Fruit fly (Drosophila melanogaster) whole organism, embryonic: ENCODE results near the gene Cyp28c1.

ENCODE experiments used
- Atf3 ChIP-seq: fragments of 200-800 bp; sonication (Bioruptor generic); optimal IDR thresholded peaks from 3 replicates; lab custom pipeline; 2016; ENCODE audit warnings: missing biosample characterization, missing genetic modification characterization
- Bgb ChIP-seq: fragments of 200-800 bp; sonication (Bioruptor generic); IDR thresholded peaks from 2 replicates; pipeline ENCODE4 v1.3.6; 2022; ENCODE audit warnings: missing biosample characterization, missing genetic modification characterization; ENCODE audit not compliant: partially characterized antibody
- CG10462 ChIP-seq: fragments of 200-800 bp; sonication (Bioruptor generic); optimal IDR thresholded peaks from 2 replicates; lab custom pipeline; 2016; ENCODE audit warnings: missing biosample characterization, missing genetic modification characterization
- CG11085 ChIP-seq: fragments of 200-800 bp; sonication (Bioruptor generic); IDR thresholded peaks from 2 replicates; pipeline ENCODE4 v1.3.6; 2022; ENCODE audit warnings: missing biosample characterization, missing genetic modification characterization
- CG11723 ChIP-seq: fragments of 200-800 bp; sonication (Bioruptor generic); optimal IDR thresholded peaks from 2 replicates; lab custom pipeline; 2017; ENCODE audit warnings: missing biosample characterization, mild to moderate bottlenecking, missing genetic modification characterization
- CG13775 ChIP-seq: fragments of 200-800 bp; sonication (Bioruptor generic); optimal IDR thresholded peaks from 3 replicates; lab custom pipeline; 2017; ENCODE audit warnings: missing biosample characterization, mild to moderate bottlenecking, missing genetic modification characterization
- CG14710 ChIP-seq: fragments of 200-800 bp; sonication (Bioruptor generic); optimal IDR thresholded peaks from 3 replicates; lab custom pipeline; 2019; ENCODE audit warnings: missing biosample characterization, mild to moderate bottlenecking, missing genetic modification characterization, moderate library complexity
- CG15696 ChIP-seq: fragments of 200-800 bp; sonication (Bioruptor generic); optimal IDR thresholded peaks from 2 replicates; lab custom pipeline; 2019; ENCODE audit warnings: missing biosample characterization, mild to moderate bottlenecking, missing genetic modification characterization, moderate library complexity
- CG17385 ChIP-seq: fragments of 200-800 bp; sonication (Bioruptor generic); optimal IDR thresholded peaks from 3 replicates; lab custom pipeline; 2018; ENCODE audit warnings: missing biosample characterization, mild to moderate bottlenecking, missing genetic modification characterization
- CG2678 ChIP-seq: fragments of 200-800 bp; sonication (Bioruptor generic); optimal IDR thresholded peaks from 3 replicates; lab custom pipeline; 2019; ENCODE audit warnings: missing biosample characterization, mild to moderate bottlenecking, missing genetic modification characterization, moderate library complexity
- CG32767 ChIP-seq: fragments of 200-800 bp; sonication (Bioruptor generic); IDR thresholded peaks from 2 replicates; pipeline ENCODE4 v1.3.6; 2022; ENCODE audit warnings: missing biosample characterization, missing genetic modification characterization
- CG3726 ChIP-seq: fragments of 200-800 bp; sonication (Bioruptor generic); IDR thresholded peaks from 3 replicates; pipeline ENCODE4, ENCODE4 v1.3.6; 2022; ENCODE audit warnings: missing biosample characterization, missing genetic modification characterization
- CG3838 ChIP-seq: fragments of 200-800 bp; sonication (Bioruptor generic); optimal IDR thresholded peaks from 3 replicates; lab custom pipeline; 2016; ENCODE audit warnings: missing biosample characterization, missing genetic modification characterization
- CG6689 ChIP-seq: fragments of 200-800 bp; sonication (Bioruptor generic); IDR thresholded peaks from 2 replicates; pipeline ENCODE4 v1.3.6; 2022; ENCODE audit warnings: missing biosample characterization, missing genetic modification characterization
- CG7372 ChIP-seq: fragments of 200-800 bp; sonication (Bioruptor generic); IDR thresholded peaks from 2 replicates; pipeline ENCODE4 v1.3.6; 2022; ENCODE audit warnings: missing biosample characterization, missing genetic modification characterization
- CG7556 ChIP-seq: fragments of 200-800 bp; sonication (Bioruptor generic); optimal IDR thresholded peaks from 2 replicates; lab custom pipeline; 2017; ENCODE audit warnings: missing biosample characterization, mild to moderate bottlenecking, missing genetic modification characterization
- CG7745 ChIP-seq: fragments of 200-800 bp; sonication (Bioruptor generic); optimal IDR thresholded peaks from 2 replicates; lab custom pipeline; 2018; ENCODE audit warnings: missing biosample characterization, mild to moderate bottlenecking, missing genetic modification characterization, moderate library complexity
- CG9215 ChIP-seq: fragments of 200-800 bp; sonication (Bioruptor generic); IDR thresholded peaks from 2 replicates; pipeline ENCODE4 v1.3.6; 2022; ENCODE audit warnings: missing biosample characterization, missing genetic modification characterization
- Dip3 ChIP-seq: fragments of 200-800 bp; sonication (Bioruptor generic); optimal IDR thresholded peaks from 3 replicates; lab custom pipeline; 2016; ENCODE audit warnings: missing biosample characterization, missing genetic modification characterization
- Dll ChIP-seq: fragments of 200-800 bp; sonication (Bioruptor generic); IDR thresholded peaks from 4 replicates; pipeline ENCODE4 v1.3.6; 2022; ENCODE audit warnings: missing biosample characterization, missing genetic modification characterization; ENCODE audit not compliant: partially characterized antibody
- Dref ChIP-seq: fragments of 200-800 bp; sonication (Bioruptor generic); IDR thresholded peaks from 2 replicates; pipeline ENCODE4 v1.3.6; 2022; ENCODE audit warnings: missing biosample characterization, missing genetic modification characterization
- H2.0 ChIP-seq: fragments of 200-800 bp; sonication (Bioruptor generic); IDR thresholded peaks from 2 replicates; pipeline ENCODE4 v1.3.6; 2022; ENCODE audit warnings: missing biosample characterization, missing genetic modification characterization
- Hr51 ChIP-seq, 2 experiments: fragments of 200-800 bp; sonication (Bioruptor generic); optimal IDR thresholded peaks; 2 replicates in 1 of 2; 3 replicates in 1 of 2; lab custom pipeline; 2016 to 2018; ENCODE audit warnings: missing biosample characterization in 2 of 2, missing genetic modification characterization in 2 of 2, mild to moderate bottlenecking in 1 of 2, moderate library complexity in 1 of 2
- Kr ChIP-seq: fragments of 200-800 bp; sonication (Bioruptor generic); optimal IDR thresholded peaks from 2 replicates; lab custom pipeline; 2017; ENCODE audit warnings: missing biosample characterization, mild to moderate bottlenecking, missing genetic modification characterization
- Oaz ChIP-seq: fragments of 200-800 bp; sonication (Bioruptor generic); IDR thresholded peaks from 2 replicates; pipeline ENCODE4 v1.3.6; 2022; ENCODE audit warnings: missing biosample characterization, missing genetic modification characterization
- Sry-β ChIP-seq: fragments of 200-800 bp; sonication (Bioruptor generic); optimal IDR thresholded peaks from 2 replicates; lab custom pipeline; 2018; ENCODE audit warnings: missing biosample characterization, mild to moderate bottlenecking, missing genetic modification characterization, moderate library complexity
- bbx ChIP-seq: fragments of 200-800 bp; sonication (Bioruptor generic); IDR thresholded peaks from 2 replicates; pipeline ENCODE4 v1.3.6; 2022; ENCODE audit warnings: missing biosample characterization, missing genetic modification characterization; ENCODE audit not compliant: partially characterized antibody
- btn ChIP-seq: fragments of 200-800 bp; sonication (Bioruptor generic); optimal IDR thresholded peaks from 2 replicates; lab custom pipeline; 2016; ENCODE audit warnings: missing biosample characterization, missing genetic modification characterization
- chif ChIP-seq, 2 experiments: fragments of 200-800 bp; sonication (Bioruptor generic); optimal IDR thresholded peaks; 3 replicates each; lab custom pipeline; 2016; ENCODE audit warnings: missing biosample characterization in 2 of 2, missing genetic modification characterization in 2 of 2
- crp ChIP-seq, 2 experiments: fragments of 200-800 bp; sonication (Bioruptor generic); optimal IDR thresholded peaks; 2 replicates in 1 of 2; 3 replicates in 1 of 2; lab custom pipeline; 2017; ENCODE audit warnings: missing biosample characterization in 2 of 2, missing genetic modification characterization in 2 of 2, mild to moderate bottlenecking in 1 of 2, moderate library complexity in 1 of 2
- disco-r ChIP-seq: fragments of 200-800 bp; sonication (Bioruptor generic); optimal IDR thresholded peaks from 2 replicates; lab custom pipeline; 2016; ENCODE audit warnings: missing biosample characterization, missing genetic modification characterization
- emc ChIP-seq: fragments of 200-800 bp; sonication (Bioruptor generic); optimal IDR thresholded peaks from 2 replicates; lab custom pipeline; 2016; ENCODE audit warnings: missing biosample characterization, missing genetic modification characterization
- fd3F ChIP-seq: fragments of 200-800 bp; sonication (Bioruptor generic); optimal IDR thresholded peaks from 2 replicates; lab custom pipeline; 2018; ENCODE audit warnings: missing biosample characterization, mild to moderate bottlenecking, missing genetic modification characterization, moderate library complexity
- gcm ChIP-seq: fragments of 200-800 bp; sonication (Bioruptor generic); optimal IDR thresholded peaks from 2 replicates; lab custom pipeline; 2019; ENCODE audit warnings: missing biosample characterization, mild to moderate bottlenecking, missing genetic modification characterization, moderate library complexity
- gem ChIP-seq: fragments of 200-800 bp; sonication (Bioruptor generic); optimal IDR thresholded peaks from 2 replicates; lab custom pipeline; 2019; ENCODE audit warnings: missing biosample characterization, mild to moderate bottlenecking, missing genetic modification characterization, moderate library complexity
- gfzf ChIP-seq: fragments of 200-800 bp; sonication (Bioruptor generic); optimal IDR thresholded peaks from 2 replicates; lab custom pipeline; 2016; ENCODE audit warnings: missing biosample characterization, mild to moderate bottlenecking, missing genetic modification characterization, moderate library complexity
- grn ChIP-seq: fragments of 200-800 bp; sonication (Bioruptor generic); optimal IDR thresholded peaks from 3 replicates; lab custom pipeline; 2017; ENCODE audit warnings: missing biosample characterization, missing genetic modification characterization
- gro ChIP-seq: fragments of 200-800 bp; sonication (Bioruptor generic); optimal IDR thresholded peaks from 2 replicates; lab custom pipeline; 2016; ENCODE audit warnings: missing biosample characterization, missing genetic modification characterization
- gsb ChIP-seq: fragments of 200-800 bp; sonication (Bioruptor generic); IDR thresholded peaks from 2 replicates; pipeline ENCODE4 v1.3.6; 2022; ENCODE audit warnings: missing biosample characterization, missing genetic modification characterization
- gt ChIP-seq: fragments of 200-800 bp; sonication (Bioruptor generic); IDR thresholded peaks from 2 replicates; pipeline ENCODE4 v1.3.6; 2022; ENCODE audit warnings: missing biosample characterization, missing genetic modification characterization
- h ChIP-seq: fragments of >200 bp; optimal IDR thresholded peaks from 2 replicates; lab custom pipeline; 2017
- klu ChIP-seq: fragments of 200-800 bp; sonication (Bioruptor generic); IDR thresholded peaks from 2 replicates; pipeline ENCODE4 v1.3.6; 2022; ENCODE audit warnings: missing biosample characterization, missing genetic modification characterization
- lbe ChIP-seq: fragments of 200-800 bp; sonication (Bioruptor generic); optimal IDR thresholded peaks from 2 replicates; lab custom pipeline; 2016; ENCODE audit warnings: missing biosample characterization, mild to moderate bottlenecking, missing genetic modification characterization
- lola ChIP-seq, 3 experiments: fragments of >200 bp in 2 of 3; fragments of 200-800 bp in 1 of 3; sonication (Bioruptor generic) in 1 of 3; optimal IDR thresholded peaks; 2 replicates each; lab custom pipeline; 2017 to 2019; ENCODE audit warnings: missing biosample characterization in 3 of 3, missing genetic modification characterization in 3 of 3, mild to moderate bottlenecking in 1 of 3, moderate library complexity in 1 of 3
- nerfin-1 ChIP-seq: fragments of 200-800 bp; sonication (Bioruptor generic); optimal IDR thresholded peaks from 3 replicates; lab custom pipeline; 2019; ENCODE audit warnings: missing biosample characterization, mild to moderate bottlenecking, missing genetic modification characterization, moderate library complexity
- sim ChIP-seq: fragments of 200-800 bp; sonication (Bioruptor generic); IDR thresholded peaks from 2 replicates; pipeline ENCODE4 v1.3.6; 2022; ENCODE audit warnings: missing biosample characterization, missing genetic modification characterization
- slp2 ChIP-seq: fragments of 200-800 bp; sonication (Bioruptor generic); optimal IDR thresholded peaks from 2 replicates; lab custom pipeline; 2016; ENCODE audit warnings: missing biosample characterization, missing genetic modification characterization
- twi ChIP-seq: fragments of 200-800 bp; optimal IDR thresholded peaks from 2 replicates; lab custom pipeline; 2019; ENCODE audit warnings: missing biosample characterization, mild to moderate bottlenecking, missing genetic modification characterization, moderate library complexity
- wek ChIP-seq: fragments of 200-800 bp; sonication (Bioruptor generic); optimal IDR thresholded peaks from 3 replicates; lab custom pipeline; 2018; ENCODE audit warnings: missing biosample characterization, mild to moderate bottlenecking, missing genetic modification characterization, moderate library complexity
- zf30C ChIP-seq: fragments of 200-800 bp; sonication (Bioruptor generic); optimal IDR thresholded peaks from 3 replicates; lab custom pipeline; 2018; ENCODE audit warnings: missing biosample characterization, mild to moderate bottlenecking, missing genetic modification characterization

Cyp28c1 gene

dm6 chrX:11854758-11855465 is 15.5 kb downstream of the Cyp28c1 start, which contains the start of the genes CG10347 and ATP7 (continued):
- TF ChIP-seq CG7745 (tag; lab: Kevin White, UChicago) = no peak
- peak; percentile 5 for TF ChIP-seq gfzf
- TF ChIP-seq CG32767 = no peak
- TF ChIP-seq CG14710 (tag; lab: Kevin White, UChicago) = peak; percentile 49
- peak; percentile 43 for TF ChIP-seq CG2678 (tag; lab: Kevin White, UChicago)
- TF ChIP-seq klu (GFP tag; lab: Robert Waterston, UW) = no peak
- peak in 1 of 2 experiments; percentile 72 for TF ChIP-seq crp (GFP tag; optimal IDR thresholded peaks at IDR 0.05; lab: Kevin White, UChicago)
- peak; percentile 26 for TF ChIP-seq CG13775 (GFP tag; lab: Kevin White, UChicago)
- TF ChIP-seq Bgb (GFP tag; lab: Robert Waterston, UW) = peak; percentile 90
- TF ChIP-seq Dll (GFP tag; lab: Robert Waterston, UW) = peak; percentile 97
- TF ChIP-seq wek = no peak
- TF ChIP-seq btn (GFP tag; lab: Kevin White, UChicago) = no peak
- no peak for TF ChIP-seq CG9215 (GFP tag; lab: Robert Waterston, UW)
- TF ChIP-seq h (lab: Kevin White, UChicago) = no peak
- TF ChIP-seq gro = peak; percentile 0
- peak; percentile 87 for TF ChIP-seq Dref (GFP tag; lab: Robert Waterston, UW)
- TF ChIP-seq H2.0 (GFP tag; lab: Robert Waterston, UW) = no peak
- TF ChIP-seq CG6689 (GFP tag; lab: Robert Waterston, UW) = no peak
- peak; percentile 13 for TF ChIP-seq Atf3 (GFP tag; lab: Kevin White, UChicago)
- TF ChIP-seq CG3726 = no peak
- peak; percentile 13 for TF ChIP-seq CG17385 (GFP tag; lab: Kevin White, UChicago)
- TF ChIP-seq emc (GFP tag; lab: Kevin White, UChicago) = no peak
- peak in 1 of 3 experiments; percentile 5 for TF ChIP-seq lola (GFP tag; optimal IDR thresholded peaks at IDR 0.05; lab: Kevin White, UChicago)
- peak; percentile 22 for TF ChIP-seq lbe (GFP tag; lab: Kevin White, UChicago)
- peak; percentile 84 for TF ChIP-seq bbx
- TF ChIP-seq Hr51 (GFP tag; optimal IDR thresholded peaks at IDR 0.05; lab: Kevin White, UChicago) = peak; percentile 17 to 21
- no peak for TF ChIP-seq slp2
- TF ChIP-seq CG7372 (GFP tag; lab: Robert Waterston, UW) = no peak
- no peak for TF ChIP-seq Oaz (GFP tag; lab: Robert Waterston, UW)
- TF ChIP-seq gcm (GFP tag; lab: Kevin White, UChicago) = peak; percentile 4
- TF ChIP-seq CG11085 (GFP tag; lab: Robert Waterston, UW) = no peak
- TF ChIP-seq gsb (GFP tag; lab: Robert Waterston, UW) = no peak
- TF ChIP-seq chif (GFP tag; optimal IDR thresholded peaks at IDR 0.05; lab: Kevin White, UChicago) = no peak
- no peak for TF ChIP-seq gt
- TF ChIP-seq CG7556 (GFP tag; lab: Kevin White, UChicago) = no peak
- TF ChIP-seq zf30C = no peak
- peak; percentile 1 for TF ChIP-seq CG15696 (tag; lab: Kevin White, UChicago)
- TF ChIP-seq nerfin-1 (tag; lab: Kevin White, UChicago) = peak; percentile 11
- TF ChIP-seq CG11723 (GFP tag; lab: Kevin White, UChicago) = no peak
- TF ChIP-seq Dip3 (GFP tag; lab: Kevin White, UChicago) = peak; percentile 36
- peak; percentile 49 for TF ChIP-seq gem (tag; lab: Kevin White, UChicago)
- TF ChIP-seq CG10462 (GFP tag; lab: Kevin White, UChicago) = peak; percentile 43
- peak; percentile 19 for TF ChIP-seq Sry-β (GFP tag; lab: Kevin White, UChicago)
- no peak for TF ChIP-seq fd3F (GFP tag; lab: Kevin White, UChicago)
- no peak for TF ChIP-seq Kr
- TF ChIP-seq CG3838 (GFP tag; lab: Kevin White, UChicago) = no peak
- peak; percentile 60 for TF ChIP-seq grn (GFP tag; lab: Kevin White, UChicago)
- TF ChIP-seq sim (GFP tag; lab: Robert Waterston, UW) = no peak
- no peak for TF ChIP-seq disco-r (GFP tag; lab: Kevin White, UChicago)
- TF ChIP-seq twi (tag; lab: Kevin White, UChicago) = no peak
